Fruit fly (Drosophila melanogaster) whole organism, pupa: ENCODE measurements around the gene CG11656.

Experiments used
- CG10348 ChIP-seq: fragments of 200-800 bp; sonication (Bioruptor generic); IDR thresholded peaks from 2 replicates; pipeline ENCODE4 v1.3.6; 2022; ENCODE audit warnings: missing biosample characterization, missing genetic modification characterization
- CG12605 ChIP-seq: fragments of 200-800 bp; sonication (Bioruptor generic); IDR thresholded peaks from 2 replicates; pipeline ENCODE4 v1.3.6; 2022; ENCODE audit warnings: missing biosample characterization, missing genetic modification characterization
- CG13204 ChIP-seq: fragments of 200-800 bp; sonication (Bioruptor generic); optimal IDR thresholded peaks from 2 replicates; lab custom pipeline; 2018; ENCODE audit warnings: missing biosample characterization, mild to moderate bottlenecking, missing genetic modification characterization, moderate library complexity
- CG14655 ChIP-seq: fragments of 200-800 bp; sonication (Bioruptor generic); optimal IDR thresholded peaks from 3 replicates; lab custom pipeline; 2017; ENCODE audit warnings: mild to moderate bottlenecking, missing biosample characterization, missing genetic modification reagents, missing genetic modification characterization
- CG15710 ChIP-seq: fragments of 200-800 bp; sonication (Bioruptor generic); optimal IDR thresholded peaks from 2 replicates; lab custom pipeline; 2018; ENCODE audit warnings: missing biosample characterization, mild to moderate bottlenecking, missing genetic modification characterization, moderate library complexity
- CG17806 ChIP-seq: fragments of 200-800 bp; sonication (Bioruptor generic); optimal IDR thresholded peaks from 2 replicates; lab custom pipeline; 2018; ENCODE audit warnings: missing biosample characterization, mild to moderate bottlenecking, missing genetic modification characterization, moderate library complexity
- CG32121 ChIP-seq: fragments of 200-800 bp; sonication (Bioruptor generic); IDR thresholded peaks from 2 replicates; pipeline ENCODE4 v1.3.6; 2022; ENCODE audit warnings: missing biosample characterization, missing genetic modification characterization
- CG34367 ChIP-seq: fragments of 200-800 bp; sonication (Bioruptor generic); optimal IDR thresholded peaks from 2 replicates; lab custom pipeline; 2018; ENCODE audit warnings: missing biosample characterization, mild to moderate bottlenecking, missing genetic modification characterization
- CG4496 ChIP-seq: fragments of 200-800 bp; sonication (Bioruptor generic); IDR thresholded peaks from 3 replicates; pipeline ENCODE4 v1.3.6; 2022; ENCODE audit warnings: missing biosample characterization, missing genetic modification characterization
- CG8159 ChIP-seq: fragments of 200-800 bp; sonication (Bioruptor generic); optimal IDR thresholded peaks from 3 replicates; lab custom pipeline; 2018; ENCODE audit warnings: missing biosample characterization, mild to moderate bottlenecking, missing genetic modification characterization, moderate library complexity
- CG8301 ChIP-seq: fragments of 200-800 bp; sonication (Bioruptor generic); optimal IDR thresholded peaks from 2 replicates; lab custom pipeline; 2018; ENCODE audit warnings: missing biosample characterization, mild to moderate bottlenecking, missing genetic modification characterization
- CG9948 ChIP-seq: fragments of 200-800 bp; sonication (Bioruptor generic); optimal IDR thresholded peaks from 2 replicates; lab custom pipeline; 2018; ENCODE audit warnings: missing biosample characterization, mild to moderate bottlenecking, missing genetic modification characterization, moderate library complexity
- D1 ChIP-seq: fragments of 200-800 bp; sonication (Bioruptor generic); optimal IDR thresholded peaks from 2 replicates; lab custom pipeline; 2018; ENCODE audit warnings: missing biosample characterization, mild to moderate bottlenecking, missing genetic modification characterization, moderate library complexity
- EcR ChIP-seq: fragments of 200-800 bp; sonication (Bioruptor generic); optimal IDR thresholded peaks from 3 replicates; lab custom pipeline; 2019; ENCODE audit warnings: missing biosample characterization, missing genetic modification characterization, mild to moderate bottlenecking, moderate library complexity, missing genetic modification reagents
- Ets98B ChIP-seq: fragments of 200-800 bp; sonication (Bioruptor generic); IDR thresholded peaks from 2 replicates; pipeline ENCODE4 v1.3.6; 2022; ENCODE audit warnings: missing biosample characterization, missing genetic modification characterization
- Pif1A ChIP-seq: fragments of 200-800 bp; sonication (Bioruptor generic); optimal IDR thresholded peaks from 3 replicates; lab custom pipeline; 2016; ENCODE audit warnings: missing biosample characterization, missing genetic modification characterization
- Pif1B ChIP-seq: fragments of 200-800 bp; sonication (Bioruptor generic); optimal IDR thresholded peaks from 3 replicates; lab custom pipeline; 2016; ENCODE audit warnings: missing biosample characterization, missing genetic modification characterization
- Snoo ChIP-seq: fragments of 200-800 bp; sonication (Bioruptor generic); optimal IDR thresholded peaks from 3 replicates; lab custom pipeline; 2017; ENCODE audit warnings: missing biosample characterization, mild to moderate bottlenecking, missing genetic modification characterization, inconsistent platforms
- fd96Ca ChIP-seq: fragments of 200-800 bp; sonication (Bioruptor generic); IDR thresholded peaks from 3 replicates; pipeline ENCODE4 v1.3.6; 2022; ENCODE audit warnings: missing biosample characterization, missing genetic modification characterization
- gl ChIP-seq: fragments of 200-800 bp; sonication (Bioruptor generic); optimal IDR thresholded peaks from 2 replicates; lab custom pipeline; 2018; ENCODE audit warnings: missing biosample characterization, mild to moderate bottlenecking, missing genetic modification characterization
- rn ChIP-seq: fragments of 200-800 bp; sonication (Bioruptor generic); IDR thresholded peaks from 2 replicates; pipeline ENCODE4 v1.3.6; 2022; ENCODE audit warnings: missing biosample characterization, missing genetic modification characterization

The CG11656 gene

DNA sequence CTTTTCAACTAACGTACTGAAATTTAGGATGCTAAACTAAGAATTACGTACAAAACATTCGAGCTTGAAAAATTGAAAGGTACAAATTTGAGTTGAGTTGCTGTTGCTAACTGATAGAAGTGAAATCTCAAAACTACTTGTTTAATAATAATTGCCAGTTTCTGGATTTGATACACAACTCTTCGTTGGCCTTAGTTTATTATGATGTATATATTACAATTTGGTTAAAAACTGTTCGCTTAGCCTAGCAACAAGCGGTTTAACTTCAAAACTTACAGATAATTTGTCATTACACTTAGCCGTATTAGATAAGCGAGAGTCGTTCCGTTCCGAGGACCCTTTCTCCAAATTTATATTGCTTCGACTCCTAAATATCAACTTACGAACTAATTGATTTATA is 42.1 kb upstream of the CG11656 start, which contains the start of the genes CG14384 and grsm:
TSS of gene CG14384 (minus strand) at position 101 of the 400 bp plus-strand sequence.
TSS of gene grsm (minus strand) at position 101 of the 400 bp plus-strand sequence.
- TF ChIP-seq Snoo (tag; lab: Kevin White, UChicago) (no peak), CG15710 (no peak), CG34367 (no peak), CG9948 (tag; lab: Kevin White, UChicago) (no peak), D1 (no peak), Pif1A (GFP tag; lab: Kevin White, UChicago) (no peak)

DNA sequence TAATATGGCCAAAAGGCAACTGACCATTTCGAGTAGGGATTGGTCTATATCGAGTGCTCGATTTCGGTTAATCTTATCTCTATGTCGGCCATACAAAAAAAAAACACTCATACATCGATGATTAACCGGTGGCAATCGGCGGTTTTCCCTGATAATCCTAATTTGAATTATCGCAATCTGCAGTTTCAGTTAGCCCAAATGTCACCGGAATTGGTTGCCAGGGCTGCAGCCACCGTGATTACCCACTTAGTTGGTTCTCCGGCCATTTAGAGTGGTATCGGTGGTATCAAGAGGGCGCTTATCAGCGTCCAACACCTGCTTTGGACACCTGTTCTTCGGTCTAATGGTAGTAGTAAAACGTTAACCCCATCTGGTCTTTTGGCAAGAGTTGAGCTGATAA is 37.6 kb upstream of the CG11656 start:
- TF ChIP-seq CG34367 (no peak), CG8301 (tag; lab: Kevin White, UChicago) (no peak), CG12605 (no peak), CG13204 (GFP tag; lab: Kevin White, UChicago) (no peak), Snoo (tag; lab: Kevin White, UChicago) (no peak), Pif1A (GFP tag; lab: Kevin White, UChicago) (no peak), rn (GFP tag; lab: Robert Waterston, UW) (no peak)

DNA sequence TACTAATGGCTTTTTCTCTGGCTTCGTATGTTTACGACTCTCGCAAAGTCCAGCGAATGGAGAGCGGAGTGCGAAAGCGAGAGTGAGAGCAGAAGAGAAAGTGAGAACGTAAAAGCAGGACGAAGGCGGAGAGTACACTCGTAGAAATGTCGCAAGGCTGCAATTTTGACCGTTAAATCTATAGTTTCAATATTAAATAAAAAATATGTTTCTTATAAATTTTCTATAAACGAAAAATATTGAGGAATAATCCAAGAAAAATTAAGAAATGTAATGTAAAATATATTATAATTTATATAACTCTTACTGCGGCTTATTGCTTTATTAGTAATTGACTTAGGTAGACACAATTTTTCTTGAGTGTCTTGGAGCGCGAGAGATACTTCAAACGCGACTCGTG is 35.2 kb upstream of the CG11656 start:
- TF ChIP-seq CG15710 (no peak), CG14655 (GFP tag; lab: Kevin White, UChicago) (peak; percentile 53), CG4496 (GFP tag; lab: Robert Waterston, UW) (0 out of 3 replicates have a peak, but pooled peaks have one; percentile 23), Snoo (tag; lab: Kevin White, UChicago) (no peak), CG10348 (no peak), Pif1A (GFP tag; lab: Kevin White, UChicago) (peak; percentile 22), CG12605 (no peak), CG32121 (GFP tag; lab: Robert Waterston, UW) (no peak), Ets98B (GFP tag; lab: Robert Waterston, UW) (no peak), D1 (no peak), rn (GFP tag; lab: Robert Waterston, UW) (no peak), gl (tag; lab: Kevin White, UChicago) (no peak), CG9948 (tag; lab: Kevin White, UChicago) (peak; percentile 43), fd96Ca (GFP tag; lab: Robert Waterston, UW) (no peak), CG8159 (no peak), CG17806 (tag; lab: Kevin White, UChicago) (no peak), Pif1B (peak; percentile 63), CG8301 (tag; lab: Kevin White, UChicago) (no peak), CG13204 (GFP tag; lab: Kevin White, UChicago) (no peak), EcR (GFP tag; lab: Kevin White, UChicago) (no peak), CG34367 (no peak)

DNA sequence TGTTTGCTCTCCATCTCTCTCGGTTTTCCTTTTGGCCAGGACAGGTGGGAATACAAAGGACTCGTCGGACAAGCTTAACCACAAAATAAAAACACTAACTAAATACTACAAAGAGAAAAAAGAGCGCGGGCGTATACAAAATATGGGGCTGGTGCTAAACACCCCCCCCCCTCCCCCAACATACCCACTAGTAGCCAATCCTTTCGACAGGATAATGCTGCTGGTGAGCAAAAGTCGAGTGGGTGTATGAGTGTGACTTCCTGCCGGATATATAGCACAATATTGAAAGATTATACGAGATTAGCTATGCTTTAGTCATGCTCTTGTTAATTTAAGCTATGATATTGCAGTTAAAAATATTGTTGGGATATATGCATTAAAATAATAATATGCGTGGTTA is 34.5 kb upstream of the CG11656 start:
- TF ChIP-seq EcR (GFP tag; lab: Kevin White, UChicago) (no peak), fd96Ca (GFP tag; lab: Robert Waterston, UW) (no peak), CG32121 (GFP tag; lab: Robert Waterston, UW) (no peak), Snoo (tag; lab: Kevin White, UChicago) (no peak), Pif1B (no peak), CG34367 (no peak), CG12605 (no peak), Pif1A (GFP tag; lab: Kevin White, UChicago) (no peak), CG4496 (GFP tag; lab: Robert Waterston, UW) (no peak), CG9948 (tag; lab: Kevin White, UChicago) (no peak), CG8159 (no peak)
- TF ChIP-seq, all 21 proteins: peak for 0

DNA sequence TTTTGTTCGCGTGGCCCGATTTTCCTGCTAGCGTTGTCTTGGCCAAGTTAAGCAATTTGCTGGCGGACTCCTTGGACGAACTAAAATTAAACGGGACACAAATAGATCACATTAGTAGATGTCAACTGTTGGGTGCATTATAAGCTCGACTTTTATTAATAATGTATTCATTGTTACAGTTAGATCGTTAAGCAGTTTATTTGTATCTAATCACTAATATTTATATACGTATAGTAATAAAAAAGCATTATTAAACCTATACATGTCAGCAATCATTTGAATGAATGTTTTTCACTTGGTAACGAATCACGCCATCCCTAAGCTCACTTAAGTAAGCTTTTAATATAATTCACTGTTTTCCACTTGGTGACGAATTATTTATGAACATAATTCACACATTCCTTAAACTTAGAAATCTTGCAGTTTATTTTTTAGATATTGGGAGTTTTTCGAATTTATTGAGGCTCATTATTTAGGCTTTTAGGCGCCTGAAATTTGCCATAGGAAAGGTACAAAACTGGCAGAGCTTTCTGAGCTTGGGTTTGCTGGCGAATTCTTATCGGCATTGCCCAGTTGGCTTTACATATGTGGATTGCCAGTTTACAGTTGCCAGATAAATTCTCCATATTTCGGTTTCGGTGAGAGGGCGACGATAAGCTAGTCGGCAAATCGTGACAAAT is 32.2 kb upstream of the CG11656 start, which contains the start of the genes CG7381 and CG7091:
TSS of gene CG7381 (minus strand) at position 101 of the 680 bp plus-strand sequence.
TSS of gene CG7091 (plus strand) at position 630 of the 680 bp plus-strand sequence.
- no peak for TF ChIP-seq CG8159
- no peak for TF ChIP-seq CG12605
- TF ChIP-seq Snoo (tag; lab: Kevin White, UChicago) = no peak
- TF ChIP-seq rn (GFP tag; lab: Robert Waterston, UW) = no peak
- no peak for TF ChIP-seq CG10348
- no peak for TF ChIP-seq EcR (GFP tag; lab: Kevin White, UChicago)
- no peak for TF ChIP-seq Ets98B (GFP tag; lab: Robert Waterston, UW)
- TF ChIP-seq Pif1A (GFP tag; lab: Kevin White, UChicago) = no peak
- TF ChIP-seq fd96Ca (GFP tag; lab: Robert Waterston, UW) = no peak
- TF ChIP-seq CG4496 (GFP tag; lab: Robert Waterston, UW) = no peak

DNA sequence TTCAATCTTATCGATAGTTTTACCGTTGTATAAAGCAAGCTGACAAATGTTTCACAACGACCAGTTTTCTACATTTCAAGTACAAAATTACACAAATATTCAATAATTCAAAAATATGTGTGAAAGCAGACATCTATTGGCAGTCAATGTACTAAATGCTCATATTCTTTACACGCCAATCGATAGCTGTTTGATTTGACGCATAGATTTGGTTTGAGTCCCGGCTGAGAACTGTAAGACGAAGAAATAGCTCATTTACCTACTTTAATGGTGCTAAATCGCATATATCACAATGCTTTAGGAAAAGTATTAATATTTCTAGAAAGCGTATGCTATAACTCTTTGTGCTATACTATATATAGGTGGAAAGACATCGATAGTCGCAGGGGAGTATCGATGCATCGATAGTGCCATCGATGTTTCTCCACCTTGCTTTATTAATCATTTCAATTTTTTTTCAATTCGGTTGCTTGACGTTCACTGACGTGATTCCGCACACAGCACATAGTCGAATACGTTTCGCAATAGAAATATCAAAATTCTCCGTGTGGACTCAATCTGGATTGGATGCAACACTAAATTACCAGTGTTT is 29.0 kb upstream of the CG11656 start, which contains the start of gene Paip2:
TSS of gene Paip2 (plus strand) at position 165 of the 592 bp plus-strand sequence.
- TF ChIP-seq D1 = no peak
- TF ChIP-seq CG4496 (GFP tag; lab: Robert Waterston, UW) = 0 out of 3 replicates have a peak, but pooled peaks have one; percentile 28
